Fruit fly (Drosophila melanogaster): ENCODE measurements around the gene CG31909.

The CG31909 gene

dm6 chr2L:7265970-7266369, 8.7 kb downstream of the CG31909 start (continued):
- TF ChIP-seq Usf (GFP tag; optimal IDR thresholded peaks at IDR 0.05): no peak
- peak; percentile 29 for TF ChIP-seq CG13424 (tag; optimal IDR thresholded peaks at IDR 0.05)
- TF ChIP-seq HHEX (GFP tag; optimal IDR thresholded peaks at IDR 0.05): no peak
- no peak for TF ChIP-seq Eip74EF (GFP tag; optimal IDR thresholded peaks at IDR 0.05)
- no peak for TF ChIP-seq mld (GFP tag; IDR thresholded peaks at IDR 0.05; ENCODE audit: partially characterized antibody)
- TF ChIP-seq bowl (GFP tag; IDR thresholded peaks at IDR 0.05): no peak
- TF ChIP-seq Elba2 (GFP tag; optimal IDR thresholded peaks at IDR 0.05): no peak
- no peak for TF ChIP-seq CG1529 (GFP tag; optimal IDR thresholded peaks at IDR 0.05)
- no peak for TF ChIP-seq Atf6 (GFP tag; IDR thresholded peaks at IDR 0.05)
- no peak for TF ChIP-seq CG10565 (GFP tag; optimal IDR thresholded peaks at IDR 0.05)
- TF ChIP-seq CG12219 (GFP tag; optimal IDR thresholded peaks at IDR 0.05): no peak
- TF ChIP-seq MTF-1 (GFP tag; optimal IDR thresholded peaks at IDR 0.05; ENCODE audit: borderline replicate concordance): no peak
- no peak for TF ChIP-seq CG17802 (tag; optimal IDR thresholded peaks at IDR 0.05)
- TF ChIP-seq CG6765 (GFP tag; optimal IDR thresholded peaks at IDR 0.05): no peak
- TF ChIP-seq Doc2 (GFP tag; IDR thresholded peaks at IDR 0.05): no peak
- no peak for TF ChIP-seq CG13296 (GFP tag; optimal IDR thresholded peaks at IDR 0.05)
- no peak for TF ChIP-seq Med (GFP tag)
- TF ChIP-seq CG11085 (GFP tag; IDR thresholded peaks at IDR 0.05): no peak
- no peak for TF ChIP-seq nerfin-2 (GFP tag; IDR thresholded peaks at IDR 0.05; ENCODE audit: partially characterized antibody)
- no peak for TF ChIP-seq tll (GFP tag; optimal IDR thresholded peaks at IDR 0.05)
- no peak for TF ChIP-seq Mes4 (GFP tag; optimal IDR thresholded peaks at IDR 0.05)
- no peak for TF ChIP-seq vfl (GFP tag; optimal IDR thresholded peaks at IDR 0.05)
- no peak for TF ChIP-seq croc (GFP tag; conservative IDR thresholded peaks at IDR 0.05)
- no peak for TF ChIP-seq ttk (GFP tag; IDR thresholded peaks at IDR 0.05)
- no peak for TF ChIP-seq scrt (GFP tag; optimal IDR thresholded peaks at IDR 0.05)
- TF ChIP-seq crc (GFP tag; optimal IDR thresholded peaks at IDR 0.05): no peak
- no peak for TF ChIP-seq YL-1 (GFP tag; optimal IDR thresholded peaks at IDR 0.05)
- no peak for TF ChIP-seq NK7.1 (GFP tag; optimal IDR thresholded peaks at IDR 0.05)
- TF ChIP-seq CG8478 (optimal IDR thresholded peaks at IDR 0.05): no peak
- no peak for TF ChIP-seq HLH4C (GFP tag; IDR thresholded peaks at IDR 0.05; ENCODE audit: partially characterized antibody)
- TF ChIP-seq nerfin-1 (tag; optimal IDR thresholded peaks at IDR 0.05): peak; percentile 5
- TF ChIP-seq bigmax (GFP tag; optimal IDR thresholded peaks at IDR 0.05): no peak
- no peak for TF ChIP-seq E2f2 (GFP tag; IDR thresholded peaks at IDR 0.05)
- TF ChIP-seq kni (GFP tag; optimal IDR thresholded peaks at IDR 0.05): no peak
- peak; percentile 31 for TF ChIP-seq CG12236 (GFP tag; optimal IDR thresholded peaks at IDR 0.05)
- TF ChIP-seq Ptx1 (GFP tag; IDR thresholded peaks at IDR 0.05): no peak
- no peak for TF ChIP-seq lmd (GFP tag; IDR thresholded peaks at IDR 0.05)
- peak; percentile 31 for TF ChIP-seq CG7839 (tag; optimal IDR thresholded peaks at IDR 0.05)
- no peak for TF ChIP-seq Dfd (GFP tag; optimal IDR thresholded peaks at IDR 0.05)
- peak; percentile 8; the same call in 1 of the 2 replicates for TF ChIP-seq stc (GFP tag; IDR thresholded peaks at IDR 0.05)
- no peak for TF ChIP-seq Lim3 (GFP tag; IDR thresholded peaks at IDR 0.05)
- TF ChIP-seq al (GFP tag; IDR thresholded peaks at IDR 0.05): no peak
- no peak for TF ChIP-seq zf30C (GFP tag; optimal IDR thresholded peaks at IDR 0.05)
- peak; percentile 30 for TF ChIP-seq CG10654 (GFP tag; optimal IDR thresholded peaks at IDR 0.05)
- no peak for TF ChIP-seq en (GFP tag; optimal IDR thresholded peaks at IDR 0.05)
- TF ChIP-seq usp (GFP tag; optimal IDR thresholded peaks at IDR 0.05): no peak
- peak; percentile 17 for TF ChIP-seq CG7556 (GFP tag; optimal IDR thresholded peaks at IDR 0.05)
- TF ChIP-seq CG6272 (GFP tag; IDR thresholded peaks at IDR 0.05): no peak
- TF ChIP-seq Hr39 (optimal IDR thresholded peaks at IDR 0.05): no peak
- TF ChIP-seq peb (GFP tag; IDR thresholded peaks at IDR 0.05): no peak
- TF ChIP-seq crol (GFP tag; IDR thresholded peaks at IDR 0.05): no peak
- TF ChIP-seq Bdp1 (GFP tag; optimal IDR thresholded peaks at IDR 0.05): no peak
- TF ChIP-seq CG10431 (GFP tag; optimal IDR thresholded peaks at IDR 0.05): no peak
